Worm (Caenorhabditis elegans) whole organism, L2 larva: ENCODE measurements around the gene C41G6.12.

ENCODE experiments used
- C34F6.9 ChIP-seq: fragments of 150-350 bp; optimal IDR thresholded peaks from 2 replicates; lab custom pipeline; 2014; ENCODE audit warnings: missing biosample characterization, missing genetic modification characterization
- F13H6.1 ChIP-seq: sonication (generic microtip); optimal IDR thresholded peaks from 2 replicates; lab custom pipeline; 2016; ENCODE audit warnings: missing genetic modification characterization, missing compliant biosample characterization
- ZK546.5 ChIP-seq: sonication (generic microtip); optimal IDR thresholded peaks from 2 replicates; lab custom pipeline; 2017; ENCODE audit warnings: missing biosample characterization, missing genetic modification characterization
- aly-2 ChIP-seq: fragments of 150-350 bp; optimal IDR thresholded peaks from 2 replicates; lab custom pipeline; 2014; ENCODE audit warnings: missing biosample characterization, missing genetic modification characterization
- elt-3 ChIP-seq: sonication (generic microtip); optimal IDR thresholded peaks from 2 replicates; lab custom pipeline; 2017; ENCODE audit warnings: missing biosample characterization, missing genetic modification characterization
- fos-1 ChIP-seq: fragments of 150-350 bp; optimal IDR thresholded peaks from 2 replicates; lab custom pipeline; 2014; ENCODE audit warnings: missing biosample characterization, missing genetic modification characterization
- mbf-1 ChIP-seq: sonication (generic microtip); optimal IDR thresholded peaks from 2 replicates; lab custom pipeline; 2017; ENCODE audit warnings: missing biosample characterization, missing genetic modification characterization
- mdl-1 ChIP-seq, 2 experiments: fragments of 150-350 bp in 1 of 2; sonication (generic microtip) in 1 of 2; optimal IDR thresholded peaks; 2 replicates each; lab custom pipeline; 2017; ENCODE audit warnings: missing biosample characterization in 2 of 2, missing genetic modification characterization in 2 of 2
- nhr-129 ChIP-seq: fragments of 150-350 bp; optimal IDR thresholded peaks from 2 replicates; lab custom pipeline; 2014; ENCODE audit warnings: missing biosample characterization, missing genetic modification characterization
- sma-3 ChIP-seq: sonication (generic microtip); optimal IDR thresholded peaks from 2 replicates; lab custom pipeline; 2016; ENCODE audit warnings: missing genetic modification reagents, missing genetic modification characterization, missing compliant biosample characterization
- snpc-4 ChIP-seq: fragments of 150-350 bp; optimal IDR thresholded peaks from 2 replicates; lab custom pipeline; 2014; ENCODE audit warnings: missing biosample characterization, missing genetic modification characterization
- unc-62 ChIP-seq: fragments of 150-350 bp; optimal IDR thresholded peaks from 2 replicates; lab custom pipeline; 2014; ENCODE audit warnings: missing biosample characterization, missing genetic modification reagents, missing genetic modification characterization

C41G6.12 gene

DNA sequence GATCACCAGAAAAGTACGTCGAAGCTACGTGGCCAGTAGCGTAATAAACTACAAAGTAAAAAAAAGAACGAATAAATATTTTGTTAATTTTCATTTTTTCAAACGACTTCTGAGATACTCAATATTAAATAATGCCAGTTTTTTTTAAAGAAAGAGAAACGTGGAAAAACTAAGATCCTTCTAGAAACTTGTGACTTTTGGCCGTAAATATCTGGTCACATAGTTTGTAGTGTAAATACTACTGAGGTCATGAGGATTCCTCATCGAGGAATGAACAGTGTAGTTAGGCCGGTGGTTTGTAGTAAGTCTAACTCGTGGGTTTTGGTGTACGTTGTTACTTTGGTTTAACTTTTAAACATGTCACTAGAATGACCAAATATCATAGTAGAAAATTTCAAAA lies 39.6 kb downstream of the C41G6.12 start:
- peak; percentile 13 for TF ChIP-seq nhr-129 (tag; lab: Kevin White, UChicago)

DNA sequence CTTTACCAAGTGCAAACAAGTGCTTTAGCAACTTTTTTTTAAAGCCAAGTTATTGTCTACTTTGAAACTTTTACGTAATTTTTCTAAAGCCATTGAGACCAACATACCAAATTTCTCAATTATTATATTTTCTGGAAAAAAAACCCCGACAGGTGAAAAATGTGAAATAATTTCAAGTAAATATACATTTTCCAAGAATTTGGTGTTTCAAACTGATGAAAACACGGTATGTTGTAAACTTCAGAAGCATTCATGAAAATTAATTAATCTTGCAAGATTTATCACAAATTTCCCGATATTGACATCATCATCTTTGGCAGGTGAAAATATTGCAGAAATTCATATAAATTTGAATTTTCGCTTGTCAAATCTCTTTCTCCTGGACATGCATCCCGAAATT lies 44.9 kb downstream of the C41G6.12 start, which contains the start of gene srz-11:
TSS of gene srz-11 (plus strand) at position 386 of the 400 bp plus-strand sequence.
- no peak for TF ChIP-seq F13H6.1 (tag; lab: Kevin White, UChicago)
- TF ChIP-seq nhr-129 (tag; lab: Kevin White, UChicago): no peak

DNA sequence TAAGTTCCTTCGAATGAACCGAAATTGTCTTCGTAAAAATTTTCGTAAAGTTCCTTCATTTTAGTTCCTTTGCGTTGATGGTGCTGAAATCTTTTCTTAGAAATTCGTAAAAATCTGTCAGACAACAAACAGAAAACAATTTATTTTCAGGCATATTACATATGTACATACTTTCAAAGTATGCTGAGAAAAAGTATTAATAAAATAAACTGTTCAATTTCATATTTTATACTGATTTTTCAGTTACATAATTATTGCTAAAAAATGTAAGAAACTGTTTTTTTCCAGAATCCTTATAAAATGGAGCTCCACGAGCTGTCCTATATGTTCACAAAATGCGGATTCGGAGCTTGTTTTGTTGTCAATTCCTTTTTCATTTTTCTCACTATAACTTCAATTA lies 48.9 kb downstream of the C41G6.12 start, which contains the start of gene str-45:
TSS of gene str-45 (plus strand) at position 301 of the 400 bp plus-strand sequence.
- TF ChIP-seq snpc-4 (tag; lab: Kevin White, UChicago) (no peak), C34F6.9 (no peak), unc-62 (GFP tag; lab: Kevin White, UChicago) (no peak), fos-1 (tag; lab: Kevin White, UChicago) (no peak), elt-3 (tag; lab: Kevin White, UChicago) (no peak), ZK546.5 (tag; lab: Kevin White, UChicago) (no peak), mbf-1 (tag; lab: Kevin White, UChicago) (no peak), sma-3 (GFP tag; lab: Kevin White, UChicago) (no peak), aly-2 (tag; lab: Kevin White, UChicago) (no peak), mdl-1 (tag; optimal IDR thresholded peaks at IDR 0.05; lab: Kevin White, UChicago) (no peak)
